Worm (Caenorhabditis elegans): ENCODE data around the gene vha-1.

vha-1 gene

DNA sequence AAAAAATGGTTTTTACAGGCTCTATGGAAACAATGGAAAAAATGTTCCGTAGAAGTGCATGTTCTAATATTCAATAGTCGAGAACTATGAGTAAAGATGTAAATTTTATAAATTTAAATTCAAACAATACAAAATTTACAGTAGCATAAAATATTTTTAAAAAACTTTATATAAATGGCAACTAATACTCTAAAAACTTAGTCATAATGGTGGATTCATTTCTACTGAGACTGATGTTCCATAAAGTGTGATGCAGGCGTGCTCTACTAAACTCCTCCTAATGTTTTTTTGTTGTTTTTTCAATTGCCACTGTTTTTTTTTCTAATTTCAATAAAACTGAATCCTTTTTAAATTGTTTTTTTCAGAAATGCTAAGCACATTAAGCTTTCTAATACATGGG lies 27.1 kb downstream of the vha-1 start, which contains the start of gene gtap-2:
Gene gtap-2, plus strand, starts transcription at position 366 of the 400 bp plus-strand sequence.
- TF ChIP-seq pha-4 (tag; optimal IDR thresholded peaks at IDR 0.05) (peak; percentile 60), lin-15B (tag; optimal IDR thresholded peaks at IDR 0.05) (peak; percentile 32), nfya-1 (tag; optimal IDR thresholded peaks at IDR 0.05; ENCODE audit: insufficient read depth) (peak; percentile 18), ceh-16 (tag; optimal IDR thresholded peaks at IDR 0.05) (no peak), eor-1 (tag; optimal IDR thresholded peaks at IDR 0.05) (peak in 1 of 2 experiments; percentile 20), nhr-43 (tag; optimal IDR thresholded peaks at IDR 0.05; ENCODE audit: poor library complexity, severe bottlenecking) (peak; percentile 17), ceh-82 (tag; optimal IDR thresholded peaks at IDR 0.05) (no peak), snpc-4 (tag; optimal IDR thresholded peaks at IDR 0.05) (no peak)

DNA sequence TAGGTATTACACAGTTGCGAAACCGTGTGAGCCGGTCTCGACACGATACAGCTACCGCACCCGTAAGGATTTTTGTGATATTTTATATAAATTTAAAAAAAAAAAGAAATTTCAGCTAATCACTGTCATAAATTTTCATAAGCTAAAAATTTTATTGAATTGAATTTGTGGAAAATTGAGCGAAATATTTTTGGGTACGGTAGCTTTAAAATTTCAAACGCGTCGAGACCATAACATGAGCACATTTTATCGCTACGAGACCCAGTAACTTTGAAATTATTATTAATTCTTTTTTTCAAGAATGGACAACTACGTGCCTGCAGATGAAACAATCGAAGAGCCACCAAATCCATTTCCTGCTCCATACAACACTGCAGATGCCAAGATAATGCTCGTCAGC lies 32.1 kb downstream of the vha-1 start, which contains the start of gene ZK632.14:
Gene ZK632.14, plus strand, starts transcription at position 301 of the 400 bp plus-strand sequence.
- no peak for TF ChIP-seq fos-1 (tag; optimal IDR thresholded peaks at IDR 0.05)
- TF ChIP-seq nhr-28 (tag; optimal IDR thresholded peaks at IDR 0.05), result no peak
- TF ChIP-seq ztf-11 (tag; optimal IDR thresholded peaks at IDR 0.05), result no peak
- no peak for TF ChIP-seq elt-2 (tag; optimal IDR thresholded peaks at IDR 0.05)
- TF ChIP-seq nhr-12 (tag; optimal IDR thresholded peaks at IDR 0.05), result no peak
- TF ChIP-seq nhr-23 (tag; optimal IDR thresholded peaks at IDR 0.05), result no peak

DNA sequence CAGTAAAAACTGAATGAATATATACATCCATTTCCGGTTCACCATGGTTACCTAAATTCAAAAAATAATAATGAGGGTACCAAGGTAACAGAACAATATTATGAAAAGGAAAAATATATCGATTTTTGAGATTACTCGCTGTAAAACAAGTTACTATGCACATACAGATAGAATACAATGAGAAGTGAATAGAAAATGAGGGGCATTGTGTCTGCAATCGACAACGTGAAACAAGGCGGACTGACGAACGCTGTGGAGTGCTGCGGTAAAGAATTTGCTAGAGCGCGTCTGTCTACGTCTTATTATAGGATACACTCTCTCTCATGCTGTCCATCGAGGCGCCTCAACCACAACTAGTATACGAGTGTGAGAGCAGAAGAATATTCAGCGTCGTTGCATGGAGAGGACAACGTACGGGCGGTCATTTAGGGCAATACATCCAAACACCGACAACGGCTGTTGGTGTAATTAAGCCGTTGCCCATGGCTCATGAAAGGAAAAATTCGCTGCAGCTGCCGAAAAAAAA lies 36.1 kb downstream of the vha-1 start, which contains the start of gene cnx-1:
Gene cnx-1, minus strand, starts transcription at position 51 of the 526 bp plus-strand sequence.
- TF ChIP-seq lsy-12 (tag; optimal IDR thresholded peaks at IDR 0.05) (no peak), tbx-2 (tag; optimal IDR thresholded peaks at IDR 0.05) (no peak), nfya-1 (tag; optimal IDR thresholded peaks at IDR 0.05; ENCODE audit: insufficient read depth) (peak; percentile 49), egl-5 (tag; optimal IDR thresholded peaks at IDR 0.05) (no peak), mml-1 (tag; optimal IDR thresholded peaks at IDR 0.05) (no peak), ztf-11 (tag; optimal IDR thresholded peaks at IDR 0.05) (no peak), ceh-28 (tag; optimal IDR thresholded peaks at IDR 0.05) (no peak), nhr-28 (tag; optimal IDR thresholded peaks at IDR 0.05) (no peak), nhr-43 (tag; optimal IDR thresholded peaks at IDR 0.05; ENCODE audit: poor library complexity, severe bottlenecking) (no peak), ceh-16 (tag; optimal IDR thresholded peaks at IDR 0.05) (no peak), fkh-2 (tag; optimal IDR thresholded peaks at IDR 0.05) (no peak), mdl-1 (tag; optimal IDR thresholded peaks at IDR 0.05) (no peak), unc-39 (tag; optimal IDR thresholded peaks at IDR 0.05) (no peak), zag-1 (tag; optimal IDR thresholded peaks at IDR 0.05) (no peak), lin-39 (tag; optimal IDR thresholded peaks at IDR 0.05) (peak; percentile 66), nhr-237 (tag; optimal IDR thresholded peaks at IDR 0.05) (no peak), fkh-10 (GFP tag; optimal IDR thresholded peaks at IDR 0.05) (no peak), pqm-1 (tag; optimal IDR thresholded peaks at IDR 0.05) (no peak), nhr-23 (tag; optimal IDR thresholded peaks at IDR 0.05) (peak; percentile 28), jun-1 (tag; optimal IDR thresholded peaks at IDR 0.05) (no peak), nhr-11 (tag; optimal IDR thresholded peaks at IDR 0.05) (no peak), nhr-77 (tag; optimal IDR thresholded peaks at IDR 0.05) (no peak), elt-3 (tag; optimal IDR thresholded peaks at IDR 0.05) (no peak), lin-15B (tag; optimal IDR thresholded peaks at IDR 0.05) (peak; percentile 16), ZK546.5 (tag; optimal IDR thresholded peaks at IDR 0.05) (no peak), eor-1 (tag; optimal IDR thresholded peaks at IDR 0.05) (no peak), egl-27 (tag; optimal IDR thresholded peaks at IDR 0.05) (no peak), R02D3.7 (tag; optimal IDR thresholded peaks at IDR 0.05) (no peak), ceh-82 (tag; optimal IDR thresholded peaks at IDR 0.05) (no peak), hmg-11 (tag; optimal IDR thresholded peaks at IDR 0.05) (peak; percentile 72), nhr-25 (tag; optimal IDR thresholded peaks at IDR 0.05) (peak; percentile 10), elt-1 (tag; optimal IDR thresholded peaks at IDR 0.05) (no peak), nhr-76 (tag; optimal IDR thresholded peaks at IDR 0.05) (no peak), elt-2 (tag; optimal IDR thresholded peaks at IDR 0.05) (no peak), aly-2 (tag; optimal IDR thresholded peaks at IDR 0.05) (no peak), ama-1 (optimal IDR thresholded peaks at IDR 0.05) (peak; percentile 41), nhr-67 (tag; optimal IDR thresholded peaks at IDR 0.05) (no peak), ztf-4 (tag; optimal IDR thresholded peaks at IDR 0.05) (no peak), sea-2 (GFP tag; optimal IDR thresholded peaks at IDR 0.05) (peak; percentile 8), unc-62 (GFP tag; optimal IDR thresholded peaks at IDR 0.05) (no peak), ceh-9 (tag; optimal IDR thresholded peaks at IDR 0.05) (no peak), pha-4 (tag; optimal IDR thresholded peaks at IDR 0.05) (peak; percentile 10), snpc-4 (tag; optimal IDR thresholded peaks at IDR 0.05) (no peak), daf-12 (tag; optimal IDR thresholded peaks at IDR 0.05) (no peak), nhr-12 (tag; optimal IDR thresholded peaks at IDR 0.05) (no peak), fos-1 (tag; optimal IDR thresholded peaks at IDR 0.05) (no peak), skn-1 (tag; optimal IDR thresholded peaks at IDR 0.05) (no peak)
